Fruit fly (Drosophila melanogaster): Measurements from ENCODE around the gene CG7083.

CG7083 gene

DNA sequence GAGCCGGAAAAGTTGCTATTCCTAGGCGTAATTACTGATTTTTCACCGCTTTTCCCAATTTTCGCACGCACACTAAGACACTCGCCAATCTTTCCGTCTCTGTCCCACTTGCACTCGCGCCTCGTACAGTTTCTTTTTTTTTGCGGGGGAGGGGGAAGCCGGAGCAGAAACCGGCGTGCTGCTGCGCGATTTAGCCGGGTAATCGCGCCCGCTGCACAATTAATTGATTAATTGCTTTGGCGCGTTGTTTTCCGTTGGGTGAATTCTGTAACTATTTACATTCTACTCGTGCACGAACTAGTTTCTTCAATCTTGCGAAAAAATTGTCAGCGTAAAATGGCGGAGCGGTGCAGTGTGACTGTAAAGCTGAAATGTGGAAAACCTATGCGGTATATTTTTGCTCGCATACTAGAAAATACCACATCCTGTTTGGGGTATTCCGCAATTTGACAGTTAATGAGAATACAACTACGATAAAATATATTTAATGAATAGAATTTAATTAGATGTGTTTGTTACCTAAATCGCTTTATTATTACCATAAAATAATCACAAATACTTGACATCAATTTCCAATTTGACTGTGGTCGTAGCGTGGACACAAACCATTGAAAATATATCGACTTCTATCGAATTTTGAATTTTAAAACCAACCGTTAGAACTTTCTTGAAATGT lies 25.3 kb upstream of the CG7083 start, which contains the start of gene Cpsf6 (continued):
- TF ChIP-seq CG2202 (tag; optimal IDR thresholded peaks at IDR 0.05) (peak; percentile 11), abd-A (tag; optimal IDR thresholded peaks at IDR 0.05) (no peak), HLHmδ (GFP tag; optimal IDR thresholded peaks at IDR 0.05) (no peak), MTF-1 (GFP tag; optimal IDR thresholded peaks at IDR 0.05; ENCODE audit: borderline replicate concordance) (no peak), br (optimal IDR thresholded peaks at IDR 0.05) (no peak), Hr51 (GFP tag; optimal IDR thresholded peaks at IDR 0.05) (peak; percentile 29 to 72), CG10654 (GFP tag; optimal IDR thresholded peaks at IDR 0.05) (peak; percentile 36), crol (GFP tag; IDR thresholded peaks at IDR 0.05) (peak; percentile 94), Meics (GFP tag; optimal IDR thresholded peaks at IDR 0.05) (no peak), HmgD (GFP tag; optimal IDR thresholded peaks at IDR 0.05) (peak; percentile 62), CG12104 (GFP tag; optimal IDR thresholded peaks at IDR 0.05) (peak; percentile 47), CG7963 (GFP tag; IDR thresholded peaks at IDR 0.05; ENCODE audit: partially characterized antibody) (no peak), Mes4 (GFP tag; optimal IDR thresholded peaks at IDR 0.05) (no peak), kni (GFP tag; optimal IDR thresholded peaks at IDR 0.05) (no peak), CG10267 (tag; optimal IDR thresholded peaks at IDR 0.05) (peak; percentile 79), ac (GFP tag; optimal IDR thresholded peaks at IDR 0.05) (no peak), CG32532 (GFP tag; IDR thresholded peaks at IDR 0.05) (peak; percentile 72), pnt (GFP tag; optimal IDR thresholded peaks at IDR 0.05) (no peak), CG15269 (tag; optimal IDR thresholded peaks at IDR 0.05) (peak; percentile 74), Hey (tag; optimal IDR thresholded peaks at IDR 0.05) (peak; percentile 29), CG2889 (GFP tag; IDR thresholded peaks at IDR 0.05) (0 out of 3 replicates have a peak, but pooled peaks have one; percentile 47), CG1233 (GFP tag; optimal IDR thresholded peaks at IDR 0.05) (peak; percentile 33), fd96Cb (tag; optimal IDR thresholded peaks at IDR 0.05) (peak; percentile 52), CG13424 (tag; optimal IDR thresholded peaks at IDR 0.05) (peak; percentile 79), PHDP (tag; optimal IDR thresholded peaks at IDR 0.05) (peak; percentile 76), sug (tag; optimal IDR thresholded peaks at IDR 0.05) (peak; percentile 68), CG10147 (GFP tag; optimal IDR thresholded peaks at IDR 0.05) (peak; percentile 44), cas (GFP tag; IDR thresholded peaks at IDR 0.05) (peak; percentile 54; the same call in 1 of the 2 replicates), ewg (GFP tag; optimal IDR thresholded peaks at IDR 0.05) (peak; percentile 19), stc (GFP tag; IDR thresholded peaks at IDR 0.05) (no peak), ems (GFP tag; optimal IDR thresholded peaks at IDR 0.05) (peak; percentile 35), CG9932 (GFP tag; IDR thresholded peaks at IDR 0.05) (peak; percentile 70), Dbx (GFP tag; IDR thresholded peaks at IDR 0.05) (0 out of 3 replicates have a peak, but pooled peaks have one; percentile 51), nerfin-2 (GFP tag; IDR thresholded peaks at IDR 0.05; ENCODE audit: partially characterized antibody) (0 out of 2 replicates have a peak, but pooled peaks have one; percentile 18), CG17361 (GFP tag; IDR thresholded peaks at IDR 0.05) (peak; percentile 64; the same call in 2 of the 3 replicates), CHES-1-like (GFP tag; optimal IDR thresholded peaks at IDR 0.05) (peak; percentile 66), gro (GFP tag; optimal IDR thresholded peaks at IDR 0.05) (no peak), jing (GFP tag; optimal IDR thresholded peaks at IDR 0.05) (no peak), CG43689 (GFP tag; IDR thresholded peaks at IDR 0.05) (no peak), B-H1 (GFP tag; IDR thresholded peaks at IDR 0.05) (no peak; the same call in 2 of the 3 replicates), CG6654 (GFP tag; optimal IDR thresholded peaks at IDR 0.05) (no peak), E2f2 (GFP tag; IDR thresholded peaks at IDR 0.05) (peak; percentile 79), Sox100B (GFP tag; optimal IDR thresholded peaks at IDR 0.05) (peak; percentile 35), unpg (GFP tag; optimal IDR thresholded peaks at IDR 0.05) (peak; percentile 80), Usf (GFP tag; optimal IDR thresholded peaks at IDR 0.05) (peak; percentile 8), ap (GFP tag; IDR thresholded peaks at IDR 0.05) (0 out of 2 replicates have a peak, but pooled peaks have one; percentile 25), CG8359 (GFP tag; optimal IDR thresholded peaks at IDR 0.05; ENCODE audit: borderline replicate concordance) (no peak), CG17829 (tag; optimal IDR thresholded peaks at IDR 0.05) (peak; percentile 80), ind (GFP tag; optimal IDR thresholded peaks at IDR 0.05) (peak; percentile 56)

All from whole organism, embryonic.